Worm (Caenorhabditis elegans) whole organism, L2 larva: Measurements from ENCODE around the gene cas-1.

Experiments used
- aly-2 ChIP-seq: fragments of 150-350 bp; optimal IDR thresholded peaks from 2 replicates; lab custom pipeline; 2014; ENCODE audit warnings: missing biosample characterization, missing genetic modification characterization
- ama-1 ChIP-seq: fragments of 150-350 bp; optimal IDR thresholded peaks from 2 replicates; lab custom pipeline; 2018; ENCODE audit warnings: inconsistent platforms
- fos-1 ChIP-seq: fragments of 150-350 bp; optimal IDR thresholded peaks from 2 replicates; lab custom pipeline; 2014; ENCODE audit warnings: missing biosample characterization, missing genetic modification characterization
- mdl-1 ChIP-seq, 2 experiments: fragments of 150-350 bp in 1 of 2; sonication (generic microtip) in 1 of 2; optimal IDR thresholded peaks; 2 replicates each; lab custom pipeline; 2017; ENCODE audit warnings: missing biosample characterization in 2 of 2, missing genetic modification characterization in 2 of 2
- nhr-129 ChIP-seq: fragments of 150-350 bp; optimal IDR thresholded peaks from 2 replicates; lab custom pipeline; 2014; ENCODE audit warnings: missing biosample characterization, missing genetic modification characterization
- nhr-21 ChIP-seq: fragments of 150-350 bp; optimal IDR thresholded peaks from 2 replicates; lab custom pipeline; 2014; ENCODE audit warnings: missing biosample characterization, missing genetic modification characterization
- nhr-23 ChIP-seq: fragments of 150-350 bp; optimal IDR thresholded peaks from 2 replicates; lab custom pipeline; 2014; ENCODE audit warnings: missing biosample characterization, missing genetic modification reagents, missing genetic modification characterization
- nhr-25 ChIP-seq: fragments of 150-350 bp; sonication (generic microtip); optimal IDR thresholded peaks from 3 replicates; lab custom pipeline; 2014; ENCODE audit warnings: missing biosample characterization, missing genetic modification characterization
- nhr-77 ChIP-seq: fragments of 150-350 bp; optimal IDR thresholded peaks from 2 replicates; lab custom pipeline; 2014; ENCODE audit warnings: missing biosample characterization, missing genetic modification characterization
- skn-1 ChIP-seq: sonication (generic microtip); optimal IDR thresholded peaks from 2 replicates; lab custom pipeline; 2017; ENCODE audit warnings: missing biosample characterization, missing genetic modification characterization
- snpc-4 ChIP-seq: fragments of 150-350 bp; optimal IDR thresholded peaks from 2 replicates; lab custom pipeline; 2014; ENCODE audit warnings: missing biosample characterization, missing genetic modification characterization
- unc-39 ChIP-seq: fragments of 150-350 bp; optimal IDR thresholded peaks from 2 replicates; lab custom pipeline; 2014; ENCODE audit warnings: missing biosample characterization, missing genetic modification characterization
- unc-62 ChIP-seq: fragments of 150-350 bp; optimal IDR thresholded peaks from 2 replicates; lab custom pipeline; 2014; ENCODE audit warnings: missing biosample characterization, missing genetic modification reagents, missing genetic modification characterization

The cas-1 gene

DNA sequence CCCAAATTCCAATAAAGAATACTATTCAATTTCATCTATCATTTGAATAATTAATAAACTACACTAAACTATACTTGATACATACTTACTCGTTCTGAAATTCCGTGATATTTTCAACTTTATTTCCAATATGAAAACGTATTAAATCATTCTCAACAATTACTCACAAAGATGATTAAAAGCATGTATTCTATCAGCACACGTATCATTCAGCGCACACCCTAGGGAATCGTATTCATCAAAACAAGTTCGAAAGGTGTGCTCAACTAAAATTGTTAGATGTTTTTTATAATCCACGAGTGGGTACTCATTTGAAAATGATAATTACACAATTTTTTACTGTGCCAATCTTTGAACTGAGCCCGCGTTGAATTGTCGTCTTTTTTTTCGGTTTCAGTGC is 50.9 kb downstream of the cas-1 start, which contains the start of gene C10E2.1:
Gene C10E2.1 (plus strand): TSS at position 301 of the 400 bp plus-strand sequence.
- TF ChIP-seq mdl-1 (tag; optimal IDR thresholded peaks at IDR 0.05; lab: Kevin White, UChicago) (no peak), nhr-77 (tag; lab: Kevin White, UChicago) (no peak), unc-39 (tag; lab: Kevin White, UChicago) (no peak), snpc-4 (tag; lab: Kevin White, UChicago) (no peak), nhr-21 (tag; lab: Kevin White, UChicago) (no peak), aly-2 (tag; lab: Kevin White, UChicago) (no peak), skn-1 (no peak), nhr-23 (tag; lab: Kevin White, UChicago) (no peak), nhr-25 (tag; lab: Kevin White, UChicago) (no peak), unc-62 (GFP tag; lab: Kevin White, UChicago) (no peak), ama-1 (lab: Kevin White, UChicago) (no peak), nhr-129 (tag; lab: Kevin White, UChicago) (no peak), fos-1 (no peak)
